Fruit fly (Drosophila melanogaster) Kc167 (cell line): Measurements from ENCODE around the gene COX7B.

Source experiments
- Sin3A ChIP-seq: fragments of >200 bp; optimal IDR thresholded peaks from 2 replicates; lab custom pipeline; 2018; ENCODE audit warnings: missing external identifiers
- h ChIP-seq: fragments of >200 bp; optimal IDR thresholded peaks from 3 replicates; lab custom pipeline; 2018; ENCODE audit warnings: missing external identifiers
- insv ChIP-seq: fragments of >200 bp; optimal IDR thresholded peaks from 3 replicates; lab custom pipeline; 2018; ENCODE audit warnings: missing external identifiers

- TF ChIP-seq insv (lab: Kevin White, UChicago): no peak
- TF ChIP-seq h (lab: Kevin White, UChicago): no peak
- no peak for TF ChIP-seq Sin3A (lab: Kevin White, UChicago)
Observed at dm6 chr3L:17444569-17444968, 19.3 kb downstream of the COX7B start.
